Fruit fly (Drosophila melanogaster) whole organism, embryonic: Measurements from ENCODE around the gene CG4020.

Source experiments
- CG6254 ChIP-seq: fragments of 200-800 bp; sonication (Bioruptor generic); optimal IDR thresholded peaks from 3 replicates; lab custom pipeline; 2017; ENCODE audit warnings: mild to moderate bottlenecking, missing biosample characterization, missing genetic modification reagents, missing genetic modification characterization
- CG7928 ChIP-seq: fragments of 200-800 bp; sonication (Bioruptor generic); optimal IDR thresholded peaks from 2 replicates; lab custom pipeline; 2017; ENCODE audit warnings: missing biosample characterization, mild to moderate bottlenecking, missing genetic modification characterization
- CG8944 ChIP-seq: fragments of 200-800 bp; sonication (Bioruptor generic); optimal IDR thresholded peaks from 3 replicates; lab custom pipeline; 2016; ENCODE audit warnings: missing biosample characterization, missing genetic modification characterization
- CG9727 ChIP-seq: fragments of 200-800 bp; sonication (Bioruptor generic); optimal IDR thresholded peaks from 3 replicates; lab custom pipeline; 2017; ENCODE audit warnings: missing biosample characterization, mild to moderate bottlenecking, missing genetic modification characterization
- al ChIP-seq: fragments of 200-800 bp; sonication (Bioruptor generic); IDR thresholded peaks from 2 replicates; pipeline ENCODE4 v1.3.6; 2022; ENCODE audit warnings: missing biosample characterization, missing genetic modification characterization
- br ChIP-seq: fragments of >200 bp; optimal IDR thresholded peaks from 2 replicates; lab custom pipeline; 2017
- dan ChIP-seq: fragments of 200-800 bp; sonication (Bioruptor generic); IDR thresholded peaks from 2 replicates; pipeline ENCODE4 v1.3.6; 2022; ENCODE audit warnings: missing biosample characterization, missing genetic modification characterization
- ham ChIP-seq: fragments of 200-800 bp; sonication (Bioruptor generic); IDR thresholded peaks from 2 replicates; pipeline ENCODE4 v1.3.6; 2022; ENCODE audit warnings: missing biosample characterization, missing genetic modification characterization
- sens ChIP-seq: fragments of 200-800 bp; sonication (Bioruptor generic); peaks from one replicate; lab custom pipeline; 2016; ENCODE audit warnings: missing biosample characterization, missing genetic modification characterization

DNA sequence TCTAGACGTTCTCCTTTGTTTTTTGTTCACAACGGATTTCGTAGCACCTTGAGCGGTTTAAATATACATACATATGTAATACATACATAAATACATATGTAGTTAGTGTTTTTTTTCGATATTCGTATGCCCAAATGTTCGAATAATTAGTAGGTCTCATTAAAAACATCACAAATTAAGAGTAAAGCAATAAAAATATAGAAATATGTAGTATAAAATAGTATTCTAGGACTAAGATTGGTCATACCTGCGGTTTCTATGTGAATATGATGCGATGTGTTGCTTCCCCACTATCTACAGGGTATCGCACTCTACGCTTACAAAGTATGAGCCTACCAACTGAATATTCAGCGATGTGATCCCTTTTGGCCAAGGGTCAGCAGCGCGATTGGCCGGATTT lies at the start of gene CG4020:
- no peak for TF ChIP-seq dan (GFP tag; lab: Robert Waterston, UW)
- TF ChIP-seq CG8944 (GFP tag; lab: Kevin White, UChicago) = no peak
- TF ChIP-seq br (lab: Kevin White, UChicago) = no peak
- no peak for TF ChIP-seq sens
- TF ChIP-seq CG9727 (GFP tag; lab: Kevin White, UChicago) = no peak
- no peak for TF ChIP-seq al (GFP tag; lab: Robert Waterston, UW)
- no peak for TF ChIP-seq CG7928 (GFP tag; lab: Kevin White, UChicago)
- no peak for TF ChIP-seq CG6254 (GFP tag; lab: Kevin White, UChicago)
- no peak for TF ChIP-seq ham
